Worm (Caenorhabditis elegans): ENCODE measurements around the gene B0334.4.

DNA sequence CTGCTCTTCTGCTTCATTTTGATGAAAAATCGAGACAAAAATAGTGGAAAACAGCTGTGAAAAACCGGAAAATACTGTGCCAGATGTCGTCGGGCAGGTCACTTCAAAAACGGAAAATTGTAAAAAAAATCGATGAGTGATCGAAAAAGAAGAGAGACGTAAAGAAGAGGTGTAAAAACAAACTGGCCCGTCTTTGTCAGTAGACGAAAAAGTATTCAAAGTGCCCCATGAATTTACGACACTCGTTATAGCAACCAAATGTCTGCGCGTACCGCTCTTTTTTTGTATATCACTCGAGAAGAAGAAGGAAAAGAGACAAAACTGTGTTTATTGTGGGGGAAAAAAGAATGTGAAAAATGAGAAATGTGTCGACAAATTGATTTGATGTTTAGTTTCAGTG, 10.3 kb upstream of the B0334.4 start, which contains the start of gene twk-5:
- TF ChIP-seq klf-2 (GFP tag; conservative IDR thresholded peaks at IDR 0.05) (no peak), med-1 (GFP tag; optimal IDR thresholded peaks at IDR 0.05; ENCODE audit: insufficient read depth) (no peak)

All from whole organism, midembryonic.